Worm (Caenorhabditis elegans) whole organism, L4/young adult: ENCODE measurements around the gene C14C10.1.

ENCODE experiments used
- W03F9.2 ChIP-seq: fragments of 150-350 bp; optimal IDR thresholded peaks from 2 replicates; lab custom pipeline; 2014; ENCODE audit warnings: missing biosample characterization, missing genetic modification characterization
- dao-5 ChIP-seq: sonication (generic microtip); optimal IDR thresholded peaks from 2 replicates; lab custom pipeline; 2016; ENCODE audit warnings: missing genotype, missing genetic modification characterization, moderate library complexity, missing compliant biosample characterization
- him-1 ChIP-seq: sonication (generic microtip); optimal IDR thresholded peaks from 2 replicates; lab custom pipeline; 2016; ENCODE audit warnings: missing genotype, missing genetic modification reagents, missing genetic modification characterization, missing compliant biosample characterization

Gene C14C10.1

DNA sequence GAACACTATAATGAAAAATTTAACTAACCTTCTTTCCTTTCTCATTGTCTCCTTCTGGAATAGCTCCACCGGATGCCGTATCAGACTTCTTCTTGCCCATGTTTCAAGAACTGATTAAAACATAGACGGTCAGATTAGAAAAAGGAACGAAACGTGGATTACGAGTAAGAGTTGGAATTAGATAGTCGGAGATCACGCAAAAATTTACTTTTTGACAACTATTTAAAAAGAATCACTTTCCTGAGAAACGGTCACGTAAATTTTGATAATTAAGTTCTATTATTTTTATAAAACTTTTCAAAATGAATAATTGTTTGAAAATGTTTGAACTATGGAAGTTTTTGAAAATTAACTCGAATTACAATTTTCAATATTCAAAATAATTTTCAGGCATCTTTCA, 24.0 kb downstream of the C14C10.1 start, which contains the start of gene cyc-2.2:
cyc-2.2 (minus strand) TSS at position 101 of the 400 bp plus-strand sequence.
- TF ChIP-seq him-1 (tag; lab: Kevin White, UChicago) (no peak), W03F9.2 (no peak), dao-5 (tag; lab: Kevin White, UChicago) (no peak)

ce11 chrV:12624371-12624770, 36.2 kb downstream of the C14C10.1 start, which contains the start of gene F56H9.9:
TSS of gene F56H9.9 (minus strand) at chrV:12624471.
- TF ChIP-seq him-1 (tag; lab: Kevin White, UChicago) (no peak), W03F9.2 (no peak), dao-5 (tag; lab: Kevin White, UChicago) (no peak)

- TF ChIP-seq him-1 (tag; lab: Kevin White, UChicago), result no peak
- no peak for TF ChIP-seq W03F9.2
- no peak for TF ChIP-seq dao-5 (tag; lab: Kevin White, UChicago)
Observed at ce11 chrV:12629743-12630142, 41.6 kb downstream of the C14C10.1 start, which contains the start of gene F56H9.6. TSS of gene F56H9.6 (minus strand) at chrV:12629843.

DNA sequence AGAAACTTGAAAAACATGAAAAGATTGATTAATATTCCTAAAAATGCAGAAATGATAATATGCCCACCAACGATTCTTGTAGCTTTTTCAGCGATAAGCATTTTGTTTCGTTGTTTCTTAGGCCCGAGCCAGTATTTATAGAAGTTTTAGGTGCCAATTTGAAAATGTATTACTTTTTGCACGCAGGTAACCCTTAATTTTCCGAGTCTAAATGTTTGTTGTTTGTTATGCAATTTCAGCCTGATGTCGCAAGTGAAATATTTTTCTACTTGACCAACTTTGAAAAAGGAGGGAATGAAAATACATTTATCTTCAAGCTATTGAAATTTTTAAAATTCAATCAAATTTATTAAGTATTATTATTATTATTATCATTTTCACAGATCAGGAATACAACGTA, 43.9 kb downstream of the C14C10.1 start, which contains the start of gene srx-113:
srx-113 (minus strand) TSS at position 101 of the 400 bp plus-strand sequence.
- TF ChIP-seq dao-5 (tag; lab: Kevin White, UChicago) (no peak), him-1 (tag; lab: Kevin White, UChicago) (no peak), W03F9.2 (no peak)

DNA sequence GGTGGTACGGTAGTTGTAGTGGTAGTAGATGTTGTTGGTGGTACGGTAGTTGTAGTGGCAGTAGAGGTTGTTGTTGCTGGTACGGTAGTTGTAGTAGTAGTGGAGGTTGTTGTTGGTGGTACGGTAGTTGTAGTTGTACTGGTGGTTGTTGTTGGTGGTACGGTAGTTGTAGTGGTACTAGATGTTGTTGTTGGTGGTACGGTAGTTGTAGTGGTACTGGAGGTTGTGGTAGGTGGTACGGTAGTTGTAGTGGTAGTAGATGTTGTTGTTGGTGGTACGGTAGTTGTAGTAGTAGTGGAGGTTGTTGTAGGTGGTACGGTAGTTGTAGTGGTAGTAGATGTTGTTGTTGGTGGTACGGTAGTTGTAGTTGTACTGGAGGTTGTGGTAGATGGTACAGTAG, 44.9 kb downstream of the C14C10.1 start:
- TF ChIP-seq him-1 (tag; lab: Kevin White, UChicago) (no peak), W03F9.2 (no peak), dao-5 (tag; lab: Kevin White, UChicago) (no peak)

ce11 chrV:12634050-12634449, 45.9 kb downstream of the C14C10.1 start:
- TF ChIP-seq him-1 (tag; lab: Kevin White, UChicago), result no peak
- TF ChIP-seq dao-5 (tag; lab: Kevin White, UChicago), result no peak
- TF ChIP-seq W03F9.2, result no peak

- TF ChIP-seq him-1 (tag; lab: Kevin White, UChicago) (no peak), dao-5 (tag; lab: Kevin White, UChicago) (no peak), W03F9.2 (no peak)
Observed at ce11 chrV:12634746-12635145, 46.6 kb downstream of the C14C10.1 start.

- TF ChIP-seq dao-5 (tag; lab: Kevin White, UChicago), result no peak
Observed at ce11 chrV:12635218-12635617, 47.1 kb downstream of the C14C10.1 start.

DNA sequence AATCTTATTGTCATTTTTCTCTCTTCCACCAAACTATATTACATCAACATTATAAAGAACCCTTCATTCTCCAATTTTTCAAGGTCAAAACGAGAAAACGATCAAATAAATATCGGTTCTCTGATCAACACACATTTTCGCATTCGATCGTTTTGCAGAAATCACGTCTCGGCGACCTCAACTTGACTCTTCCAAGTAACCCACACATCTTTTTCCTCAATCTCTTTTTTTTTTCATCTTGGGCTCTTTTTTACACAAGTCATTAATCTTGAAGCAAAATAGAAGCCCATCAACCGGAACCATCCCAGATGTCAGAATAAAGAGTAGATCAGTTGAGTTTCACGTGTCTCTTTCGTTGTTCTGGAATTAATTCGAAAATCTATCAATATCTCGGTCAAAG, 48.1 kb downstream of the C14C10.1 start:
- no peak for TF ChIP-seq W03F9.2
- TF ChIP-seq him-1 (tag; lab: Kevin White, UChicago), result no peak
- no peak for TF ChIP-seq dao-5 (tag; lab: Kevin White, UChicago)

DNA sequence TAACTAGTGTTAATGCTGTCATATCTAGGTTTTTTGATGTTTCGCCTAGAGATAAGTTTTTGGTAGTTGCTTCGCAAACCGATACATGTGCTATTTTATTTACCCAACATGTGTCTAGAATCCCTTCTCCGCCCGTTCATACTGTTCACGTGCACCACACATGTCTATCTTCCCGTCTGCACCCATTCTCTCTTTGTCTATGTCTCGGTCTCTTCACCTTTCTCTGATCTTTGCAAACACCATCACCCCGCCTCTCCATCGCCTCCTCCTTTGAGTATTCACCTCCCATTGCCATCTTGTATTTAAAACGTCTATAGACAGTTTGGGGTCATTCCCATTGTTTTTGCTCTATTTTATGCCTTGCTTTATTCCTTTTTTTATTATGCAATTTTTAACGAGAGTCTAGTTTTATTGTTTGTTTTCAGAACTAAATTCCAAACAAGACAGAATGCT, 49.1 kb downstream of the C14C10.1 start, which contains the start of gene F56H9.2:
F56H9.2 (plus strand) TSS at position 426 of the 453 bp plus-strand sequence.
- TF ChIP-seq dao-5 (tag; lab: Kevin White, UChicago) (no peak), W03F9.2 (no peak), him-1 (tag; lab: Kevin White, UChicago) (no peak)

DNA sequence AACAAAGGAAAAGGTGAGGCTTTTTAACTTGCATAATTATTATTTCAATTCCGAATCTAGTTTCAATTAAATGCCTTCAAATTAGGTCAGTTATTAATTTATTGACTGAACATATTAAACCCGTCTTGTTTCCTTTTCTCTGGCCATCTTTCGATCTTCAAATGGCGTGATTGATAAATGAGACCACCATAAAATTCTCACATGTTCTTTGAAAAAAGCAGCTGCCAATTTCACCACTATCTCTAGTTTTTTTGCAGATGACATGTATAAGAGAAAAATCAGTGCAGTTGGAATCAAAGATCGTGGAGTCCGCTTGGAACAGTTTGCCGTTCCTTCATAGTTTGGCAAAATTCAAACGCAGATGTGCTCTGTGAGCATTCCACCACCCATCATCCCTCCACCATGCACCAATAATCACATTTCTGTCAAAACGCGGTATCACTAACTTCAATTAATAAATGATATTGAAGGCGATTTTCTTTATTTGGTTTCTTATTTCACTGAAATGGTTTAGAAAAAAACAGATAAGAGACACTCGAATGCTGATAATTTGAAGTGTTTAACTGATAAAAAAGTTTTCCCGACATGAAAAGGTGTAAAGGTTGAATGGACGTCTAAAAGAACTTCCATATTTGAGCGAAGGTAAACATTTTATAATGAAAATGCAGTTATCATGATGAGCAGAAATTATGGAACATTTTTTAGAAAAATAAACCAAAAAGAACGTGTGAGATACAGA, 49.8 kb downstream of the C14C10.1 start:
- TF ChIP-seq him-1 (tag; lab: Kevin White, UChicago) (no peak), dao-5 (tag; lab: Kevin White, UChicago) (no peak), W03F9.2 (no peak)
